Worm (Caenorhabditis elegans) whole organism, dauer: ENCODE measurements around the gene clec-24.

ENCODE experiments used
- unc-62 ChIP-seq: sonication (generic microtip); optimal IDR thresholded peaks from 2 replicates; lab custom pipeline; 2017; ENCODE audit warnings: missing biosample characterization, missing genetic modification reagents, missing genetic modification characterization

Gene clec-24

ce11 chrV:16861719-16862118 is at the start of gene clec-24, which contains the start of gene clec-32:
Gene clec-24 (plus strand): TSS chrV:16862012.
Gene clec-32 (minus strand): TSS chrV:16861819.
- no peak for TF ChIP-seq unc-62

ce11 chrV:16812371-16812770 is 49.4 kb upstream of the clec-24 start:
- TF ChIP-seq unc-62: no peak

ce11 chrV:16814541-16815207 is 47.1 kb upstream of the clec-24 start:
- no peak for TF ChIP-seq unc-62

- no peak for TF ChIP-seq unc-62
These were observed 46.6 kb upstream of the clec-24 start, which contains the start of gene T20B3.1 for ce11 chrV:16815261-16815660. Gene T20B3.1 (plus strand): TSS chrV:16815561.

DNA sequence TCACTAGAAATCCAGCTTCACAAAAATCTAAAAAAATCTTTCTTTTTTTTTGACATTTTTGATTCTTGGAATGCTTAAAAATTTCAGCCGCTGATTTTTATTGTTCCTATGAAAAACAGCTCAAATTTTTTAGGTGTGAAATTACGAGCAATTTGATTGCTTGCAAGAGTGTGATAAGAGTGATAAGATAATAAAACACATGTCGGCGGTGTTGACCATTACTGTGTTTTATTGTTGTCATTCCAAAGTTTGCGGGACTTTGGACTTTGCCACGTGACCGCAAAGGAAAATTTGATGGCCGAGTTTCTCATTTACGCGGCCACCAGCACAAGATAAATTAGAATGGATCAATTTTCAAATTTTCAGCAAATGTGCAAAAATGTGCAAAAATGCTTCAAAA is 45.1 kb upstream of the clec-24 start:
- no peak for TF ChIP-seq unc-62

ce11 chrV:16821270-16821737 is 40.5 kb upstream of the clec-24 start, which contains the start of gene T20B3.14:
Gene T20B3.14 (minus strand): TSS chrV:16821320.
- TF ChIP-seq unc-62: no peak

DNA sequence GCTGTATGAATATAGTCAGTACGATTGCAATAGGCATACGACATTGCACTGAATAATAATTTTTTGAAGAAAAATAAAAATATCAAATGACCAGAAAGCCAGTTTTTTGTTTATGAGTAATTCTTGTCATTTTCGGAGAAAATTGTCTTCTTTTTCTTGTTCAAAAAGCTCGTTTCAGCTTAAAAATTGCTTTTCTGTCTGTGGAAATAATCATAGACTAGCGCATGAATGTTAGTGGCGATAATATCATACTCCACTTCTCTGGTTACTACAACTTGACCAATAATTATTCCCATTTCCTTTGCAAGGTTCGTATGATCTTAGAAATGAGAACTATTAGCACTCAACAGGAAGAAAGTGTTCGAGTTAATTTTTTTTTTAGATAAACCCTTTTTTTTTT is 34.3 kb upstream of the clec-24 start, which contains the start of gene srh-216:
srh-216 (minus strand) TSS at position 101 of the 400 bp plus-strand sequence.
- TF ChIP-seq unc-62: no peak

ce11 chrV:16829396-16829795 is 32.4 kb upstream of the clec-24 start, which contains the start of gene srh-214:
Gene srh-214 (minus strand): TSS chrV:16829755.
- TF ChIP-seq unc-62: no peak

ce11 chrV:16831310-16831709 is 30.5 kb upstream of the clec-24 start:
- TF ChIP-seq unc-62: no peak

ce11 chrV:16831921-16832320 is 29.9 kb upstream of the clec-24 start, which contains the start of gene srh-215:
Gene srh-215 (minus strand): TSS chrV:16832021.
- no peak for TF ChIP-seq unc-62

ce11 chrV:16832865-16833264 is 28.9 kb upstream of the clec-24 start, which contains the start of gene phy-3:
Gene phy-3 (plus strand): TSS chrV:16833165.
- no peak for TF ChIP-seq unc-62

- TF ChIP-seq unc-62: no peak
These were observed 28.1 kb upstream of the clec-24 start for ce11 chrV:16833672-16834071.

DNA sequence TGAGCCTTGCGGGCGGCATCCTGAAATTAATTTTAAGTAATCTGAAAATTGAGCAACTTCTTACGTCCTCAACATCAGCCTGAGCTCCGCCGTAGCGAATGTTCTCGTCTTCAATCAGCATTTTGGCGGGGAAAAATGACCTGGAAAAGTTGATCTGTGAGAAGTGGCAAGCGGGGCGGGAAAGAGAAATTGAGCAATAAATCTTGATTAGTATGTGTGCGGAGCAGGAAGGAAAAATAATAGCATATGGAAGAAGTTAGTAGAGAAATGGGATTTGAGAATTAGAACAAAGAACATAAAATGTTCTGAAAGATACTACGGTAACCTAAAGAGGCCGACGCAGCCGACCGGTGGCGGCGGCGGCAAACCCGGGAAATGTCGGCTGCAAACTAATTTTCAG is 26.8 kb upstream of the clec-24 start, which contains the start of gene tni-3:
tni-3 (minus strand) TSS at position 140 of the 400 bp plus-strand sequence.
- no peak for TF ChIP-seq unc-62

ce11 chrV:16836100-16836499 is 25.7 kb upstream of the clec-24 start:
- no peak for TF ChIP-seq unc-62

- no peak for TF ChIP-seq unc-62
These were observed 23.4 kb upstream of the clec-24 start for ce11 chrV:16838435-16838834.

- no peak for TF ChIP-seq unc-62
These were observed 21.5 kb upstream of the clec-24 start for ce11 chrV:16840283-16840682.

DNA sequence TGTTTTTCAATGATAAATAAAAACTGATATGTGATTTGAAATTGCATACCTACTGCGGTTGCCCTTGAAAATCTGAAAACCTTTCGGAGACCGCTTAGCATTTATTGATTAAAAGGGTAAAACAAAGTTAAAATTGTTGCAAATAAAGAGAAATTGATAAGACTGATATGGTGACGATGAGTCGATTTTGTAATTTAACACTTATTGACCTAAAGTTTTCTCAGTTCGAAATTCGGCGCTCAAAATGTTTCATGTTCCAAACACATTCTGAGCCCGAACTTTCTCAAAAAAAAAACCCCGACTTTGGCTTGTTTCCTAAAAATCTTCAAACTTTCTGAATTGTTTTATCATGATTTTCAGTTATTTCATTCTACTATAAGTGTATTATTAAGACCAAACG is 20.9 kb upstream of the clec-24 start, which contains the start of gene clec-40:
clec-40 (minus strand) TSS at position 101 of the 400 bp plus-strand sequence.
- TF ChIP-seq unc-62: no peak

- TF ChIP-seq unc-62: no peak
These were observed 18.9 kb upstream of the clec-24 start, which contains the start of gene clec-25 for ce11 chrV:16842941-16843340. Gene clec-25 (plus strand): TSS chrV:16843241.
